Fruit fly (Drosophila melanogaster) whole organism, embryonic: Measurements from ENCODE around the gene Ret.
A peak's percentile ranks its signal among the peaks of the same experiment; 100 is the strongest.

Experiments
- Antp ChIP-seq: fragments of 200-800 bp; sonication (Bioruptor generic); optimal IDR thresholded peaks from 3 replicates; lab custom pipeline; 2016; ENCODE audit warnings: missing biosample characterization, missing genetic modification characterization
- Atf-2 ChIP-seq: fragments of 200-800 bp; sonication (Bioruptor generic); optimal IDR thresholded peaks from 2 replicates; lab custom pipeline; 2016; ENCODE audit warnings: missing biosample characterization, missing genetic modification characterization
- Bgb ChIP-seq: fragments of 200-800 bp; sonication (Bioruptor generic); IDR thresholded peaks from 2 replicates; pipeline ENCODE4 v1.3.6; 2022; ENCODE audit warnings: missing biosample characterization, missing genetic modification characterization; ENCODE audit not compliant: partially characterized antibody
- CG10654 ChIP-seq: fragments of 200-800 bp; sonication (Bioruptor generic); optimal IDR thresholded peaks from 2 replicates; lab custom pipeline; 2016; ENCODE audit warnings: missing biosample characterization, missing genetic modification characterization
- CG11093 ChIP-seq: fragments of 200-800 bp; sonication (Bioruptor generic); IDR thresholded peaks from 3 replicates; pipeline ENCODE4 v1.3.6; 2022; ENCODE audit warnings: missing biosample characterization, missing genetic modification characterization
- CG12236 ChIP-seq: fragments of 200-800 bp; sonication (Bioruptor generic); optimal IDR thresholded peaks from 2 replicates; lab custom pipeline; 2016; ENCODE audit warnings: missing biosample characterization, missing genetic modification characterization
- CG14860 ChIP-seq: fragments of 200-800 bp; sonication (Bioruptor generic); IDR thresholded peaks from 3 replicates; pipeline ENCODE4 v1.3.6; 2022; ENCODE audit warnings: missing biosample characterization, missing genetic modification characterization; ENCODE audit not compliant: partially characterized antibody
- CG15479 ChIP-seq: fragments of 200-800 bp; sonication (Bioruptor generic); optimal IDR thresholded peaks from 3 replicates; lab custom pipeline; 2019; ENCODE audit warnings: missing biosample characterization, mild to moderate bottlenecking, missing genetic modification characterization, moderate library complexity
- CG18619 ChIP-seq: fragments of 200-800 bp; sonication (Bioruptor generic); optimal IDR thresholded peaks from 3 replicates; lab custom pipeline; 2017; ENCODE audit warnings: missing biosample characterization, mild to moderate bottlenecking, missing genetic modification characterization
- CG30431 ChIP-seq: fragments of 200-800 bp; sonication (Bioruptor generic); optimal IDR thresholded peaks from 2 replicates; lab custom pipeline; 2017; ENCODE audit warnings: missing biosample characterization, missing genetic modification characterization
- CG4404 ChIP-seq: fragments of 200-800 bp; sonication (Bioruptor generic); IDR thresholded peaks from 2 replicates; pipeline ENCODE4 v1.3.6; 2022; ENCODE audit warnings: missing biosample characterization, missing genetic modification characterization
- CG5180 ChIP-seq: fragments of 200-800 bp; sonication (Bioruptor generic); optimal IDR thresholded peaks from 3 replicates; lab custom pipeline; 2017; ENCODE audit warnings: missing biosample characterization, missing genetic modification characterization, mild to moderate bottlenecking, moderate library complexity, missing genetic modification reagents
- CG6175 ChIP-seq: fragments of 200-800 bp; sonication (Bioruptor generic); IDR thresholded peaks from 3 replicates; pipeline ENCODE4 v1.3.6; 2022; ENCODE audit warnings: missing biosample characterization, missing genetic modification characterization
- CG6272 ChIP-seq: fragments of 200-800 bp; sonication (Bioruptor generic); IDR thresholded peaks from 2 replicates; pipeline ENCODE4 v1.3.6; 2022; ENCODE audit warnings: missing biosample characterization, missing genetic modification characterization
- CG6654 ChIP-seq: fragments of 200-800 bp; sonication (Bioruptor generic); optimal IDR thresholded peaks from 2 replicates; lab custom pipeline; 2017; ENCODE audit warnings: missing biosample characterization, mild to moderate bottlenecking, missing genetic modification characterization
- CG7928 ChIP-seq: fragments of 200-800 bp; sonication (Bioruptor generic); optimal IDR thresholded peaks from 2 replicates; lab custom pipeline; 2017; ENCODE audit warnings: missing biosample characterization, mild to moderate bottlenecking, missing genetic modification characterization
- CG9609 ChIP-seq: fragments of 200-800 bp; sonication (Bioruptor generic); optimal IDR thresholded peaks from 3 replicates; lab custom pipeline; 2016; ENCODE audit warnings: missing biosample characterization, missing genetic modification characterization
- Dad ChIP-seq: fragments of 200-800 bp; sonication (Bioruptor generic); optimal IDR thresholded peaks from 3 replicates; lab custom pipeline; 2016; ENCODE audit warnings: missing biosample characterization, missing genetic modification characterization
- Dbx ChIP-seq: fragments of 200-800 bp; sonication (Bioruptor generic); IDR thresholded peaks from 3 replicates; pipeline ENCODE4 v1.3.6; 2022; ENCODE audit warnings: missing biosample characterization, missing genetic modification characterization
- Dll ChIP-seq: fragments of 200-800 bp; sonication (Bioruptor generic); IDR thresholded peaks from 4 replicates; pipeline ENCODE4 v1.3.6; 2022; ENCODE audit warnings: missing biosample characterization, missing genetic modification characterization; ENCODE audit not compliant: partially characterized antibody
- ERR ChIP-seq: fragments of 200-800 bp; sonication (Bioruptor generic); optimal IDR thresholded peaks from 2 replicates; lab custom pipeline; 2016; ENCODE audit warnings: missing biosample characterization, missing genetic modification characterization
- HLHmδ ChIP-seq: fragments of 200-800 bp; sonication (Bioruptor generic); optimal IDR thresholded peaks from 2 replicates; lab custom pipeline; 2018; ENCODE audit warnings: missing biosample characterization, mild to moderate bottlenecking, missing genetic modification characterization, moderate library complexity
- HmgD ChIP-seq: fragments of 200-800 bp; sonication (Bioruptor generic); optimal IDR thresholded peaks from 3 replicates; lab custom pipeline; 2016; ENCODE audit warnings: missing biosample characterization, missing genetic modification characterization
- Hsf ChIP-seq: fragments of 200-800 bp; sonication (Bioruptor generic); optimal IDR thresholded peaks from 3 replicates; lab custom pipeline; 2016; ENCODE audit warnings: missing biosample characterization, missing genetic modification characterization
- NC2α ChIP-seq: fragments of 200-800 bp; sonication (Bioruptor generic); optimal IDR thresholded peaks from 2 replicates; lab custom pipeline; 2016; ENCODE audit warnings: missing biosample characterization, missing genetic modification characterization
- Poxn ChIP-seq: fragments of 200-800 bp; sonication (Bioruptor generic); IDR thresholded peaks from 2 replicates; pipeline ENCODE4 v1.3.6; 2022; ENCODE audit warnings: missing biosample characterization, missing genetic modification characterization
- Ptx1 ChIP-seq: fragments of 200-800 bp; sonication (Bioruptor generic); IDR thresholded peaks from 2 replicates; pipeline ENCODE4 v1.3.6; 2022; ENCODE audit warnings: missing biosample characterization, missing genetic modification characterization
- Six4 ChIP-seq: fragments of 200-800 bp; sonication (Bioruptor generic); optimal IDR thresholded peaks from 2 replicates; lab custom pipeline; 2016; ENCODE audit warnings: missing biosample characterization, missing genetic modification characterization
- Sry-β ChIP-seq: fragments of 200-800 bp; sonication (Bioruptor generic); optimal IDR thresholded peaks from 2 replicates; lab custom pipeline; 2018; ENCODE audit warnings: missing biosample characterization, mild to moderate bottlenecking, missing genetic modification characterization, moderate library complexity
- TFAM ChIP-seq: fragments of 200-800 bp; sonication (Bioruptor generic); optimal IDR thresholded peaks from 2 replicates; lab custom pipeline; 2017; ENCODE audit warnings: missing biosample characterization, missing genetic modification characterization, inconsistent platforms
- ab ChIP-seq: fragments of 200-800 bp; sonication (Bioruptor generic); optimal IDR thresholded peaks from 2 replicates; lab custom pipeline; 2016; ENCODE audit warnings: missing biosample characterization, missing genetic modification characterization
- abd-A ChIP-seq: fragments of 200-800 bp; sonication (Bioruptor generic); optimal IDR thresholded peaks from 3 replicates; lab custom pipeline; 2019; ENCODE audit warnings: missing biosample characterization, mild to moderate bottlenecking, missing genetic modification characterization, moderate library complexity
- aop ChIP-seq: fragments of 200-800 bp; sonication (Bioruptor generic); IDR thresholded peaks from 2 replicates; pipeline ENCODE4 v1.3.6; 2022; ENCODE audit warnings: missing biosample characterization, missing genetic modification characterization
- az2 ChIP-seq: fragments of 200-800 bp; sonication (Bioruptor generic); optimal IDR thresholded peaks from 3 replicates; lab custom pipeline; 2016; ENCODE audit warnings: missing biosample characterization, missing genetic modification characterization
- croc ChIP-seq: fragments of 200-800 bp; sonication (Bioruptor generic); conservative IDR thresholded peaks from 3 replicates; pipeline ENCODE4 v1.3.6; 2022; ENCODE audit warnings: missing biosample characterization, missing genetic modification characterization
- cwo ChIP-seq: fragments of 200-800 bp; sonication (Bioruptor generic); optimal IDR thresholded peaks from 3 replicates; lab custom pipeline; 2017; ENCODE audit warnings: missing biosample characterization, missing genetic modification characterization, mild to moderate bottlenecking, moderate library complexity, missing genetic modification reagents
- dan ChIP-seq: fragments of 200-800 bp; sonication (Bioruptor generic); IDR thresholded peaks from 2 replicates; pipeline ENCODE4 v1.3.6; 2022; ENCODE audit warnings: missing biosample characterization, missing genetic modification characterization
- disco-r ChIP-seq: fragments of 200-800 bp; sonication (Bioruptor generic); optimal IDR thresholded peaks from 2 replicates; lab custom pipeline; 2016; ENCODE audit warnings: missing biosample characterization, missing genetic modification characterization
- dysf ChIP-seq: fragments of 200-800 bp; sonication (Bioruptor generic); IDR thresholded peaks from 3 replicates; pipeline ENCODE4 v1.3.6; 2022; ENCODE audit warnings: missing biosample characterization, missing genetic modification characterization
- gcm2 ChIP-seq: fragments of 200-800 bp; sonication (Bioruptor generic); optimal IDR thresholded peaks from 2 replicates; lab custom pipeline; 2016; ENCODE audit warnings: missing biosample characterization, missing genetic modification characterization
- gsb-n ChIP-seq: fragments of 200-800 bp; sonication (Bioruptor generic); optimal IDR thresholded peaks from 3 replicates; lab custom pipeline; 2018; ENCODE audit warnings: missing biosample characterization, mild to moderate bottlenecking, missing genetic modification characterization
- ken ChIP-seq: fragments of 200-800 bp; sonication (Bioruptor generic); IDR thresholded peaks from 3 replicates; pipeline ENCODE4 v1.3.6; 2022; ENCODE audit warnings: missing biosample characterization, missing genetic modification characterization
- lbe ChIP-seq: fragments of 200-800 bp; sonication (Bioruptor generic); optimal IDR thresholded peaks from 2 replicates; lab custom pipeline; 2016; ENCODE audit warnings: missing biosample characterization, mild to moderate bottlenecking, missing genetic modification characterization
- lola ChIP-seq, 3 experiments: fragments of >200 bp in 2 of 3; fragments of 200-800 bp in 1 of 3; sonication (Bioruptor generic) in 1 of 3; optimal IDR thresholded peaks; 2 replicates each; lab custom pipeline; 2017 to 2019; ENCODE audit warnings: missing biosample characterization in 3 of 3, missing genetic modification characterization in 3 of 3, mild to moderate bottlenecking in 1 of 3, moderate library complexity in 1 of 3
- maf-S ChIP-seq: fragments of 200-800 bp; sonication (Bioruptor generic); optimal IDR thresholded peaks from 2 replicates; lab custom pipeline; 2016; ENCODE audit warnings: missing biosample characterization, missing genetic modification characterization
- p53 ChIP-seq: fragments of 200-800 bp; sonication (Bioruptor generic); optimal IDR thresholded peaks from 2 replicates; lab custom pipeline; 2016; ENCODE audit warnings: missing biosample characterization, missing genetic modification characterization
- repo ChIP-seq: fragments of 200-800 bp; sonication (Bioruptor generic); optimal IDR thresholded peaks from 2 replicates; lab custom pipeline; 2016; ENCODE audit warnings: missing biosample characterization, missing genetic modification characterization
- rib ChIP-seq: fragments of 200-800 bp; sonication (Bioruptor generic); IDR thresholded peaks from 2 replicates; pipeline ENCODE4 v1.3.6; 2022; ENCODE audit warnings: missing biosample characterization, missing genetic modification characterization
- schlank ChIP-seq: fragments of 200-800 bp; sonication (Bioruptor generic); optimal IDR thresholded peaks from 2 replicates; lab custom pipeline; 2018; ENCODE audit warnings: missing biosample characterization, mild to moderate bottlenecking, missing genetic modification characterization
- seq ChIP-seq: fragments of 200-800 bp; sonication (Bioruptor generic); IDR thresholded peaks from 2 replicates; pipeline ENCODE4 v1.3.6; 2022; ENCODE audit warnings: missing biosample characterization, missing genetic modification characterization
- tll ChIP-seq, 2 experiments: fragments of 200-800 bp in 1 of 2; fragments of >200 bp in 1 of 2; sonication (Bioruptor generic) in 1 of 2; optimal IDR thresholded peaks; 2 replicates each; lab custom pipeline; 2017 to 2019; ENCODE audit warnings: missing biosample characterization in 2 of 2, missing genetic modification characterization in 2 of 2, mild to moderate bottlenecking in 1 of 2, moderate library complexity in 1 of 2

Gene Ret

dm6 chr2L:21218240-21218911 lies 19.8 kb upstream of the Ret start, which contains the start of gene CG8679 (continued):
- TF ChIP-seq CG7928 (GFP tag; lab: Kevin White, UChicago) (no peak), dysf (GFP tag; lab: Robert Waterston, UW) (no peak), CG9609 (GFP tag; lab: Kevin White, UChicago) (no peak), Six4 (GFP tag; lab: Kevin White, UChicago) (no peak), disco-r (GFP tag; lab: Kevin White, UChicago) (no peak), ab (GFP tag; lab: Kevin White, UChicago) (no peak), croc (no peak), HmgD (no peak), Ptx1 (GFP tag; lab: Robert Waterston, UW) (no peak), Dll (GFP tag; lab: Robert Waterston, UW) (peak; percentile 48; the same call in 1 of the 4 replicates), p53 (GFP tag; lab: Kevin White, UChicago) (no peak), ken (GFP tag; lab: Robert Waterston, UW) (no peak), dan (GFP tag; lab: Robert Waterston, UW) (no peak), CG11093 (GFP tag; lab: Robert Waterston, UW) (no peak), lola (GFP tag; optimal IDR thresholded peaks at IDR 0.05; lab: Kevin White, UChicago) (no peak), CG6272 (GFP tag; lab: Robert Waterston, UW) (no peak), az2 (GFP tag; lab: Kevin White, UChicago) (no peak), lbe (GFP tag; lab: Kevin White, UChicago) (no peak), seq (GFP tag; lab: Robert Waterston, UW) (no peak), CG15479 (GFP tag; lab: Kevin White, UChicago) (no peak), NC2α (GFP tag; lab: Kevin White, UChicago) (no peak), TFAM (GFP tag; lab: Kevin White, UChicago) (no peak), Bgb (GFP tag; lab: Robert Waterston, UW) (peak; percentile 39; the same call in 1 of the 2 replicates), HLHmδ (GFP tag; lab: Kevin White, UChicago) (no peak), cwo (GFP tag; lab: Kevin White, UChicago) (peak; percentile 84), CG14860 (GFP tag; lab: Robert Waterston, UW) (no peak), gsb-n (tag; lab: Kevin White, UChicago) (no peak), aop (GFP tag; lab: Robert Waterston, UW) (no peak), maf-S (GFP tag; lab: Kevin White, UChicago) (no peak), CG10654 (GFP tag; lab: Kevin White, UChicago) (no peak), gcm2 (no peak), rib (GFP tag; lab: Robert Waterston, UW) (peak; percentile 95), Hsf (GFP tag; lab: Kevin White, UChicago) (no peak), tll (GFP tag; optimal IDR thresholded peaks at IDR 0.05; lab: Kevin White, UChicago) (no peak), CG6175 (GFP tag; lab: Robert Waterston, UW) (no peak), Atf-2 (GFP tag; lab: Kevin White, UChicago) (no peak), Sry-β (GFP tag; lab: Kevin White, UChicago) (peak; percentile 63), CG5180 (GFP tag; lab: Kevin White, UChicago) (no peak), abd-A (tag; lab: Kevin White, UChicago) (no peak), repo (GFP tag; lab: Kevin White, UChicago) (no peak), CG18619 (GFP tag; lab: Kevin White, UChicago) (no peak), CG12236 (GFP tag; lab: Kevin White, UChicago) (no peak), CG4404 (GFP tag; lab: Robert Waterston, UW) (no peak), Dad (no peak), Dbx (GFP tag; lab: Robert Waterston, UW) (no peak), CG30431 (GFP tag; lab: Kevin White, UChicago) (no peak), Poxn (no peak), schlank (tag; lab: Kevin White, UChicago) (peak; percentile 35), CG6654 (GFP tag; lab: Kevin White, UChicago) (no peak), ERR (GFP tag; lab: Kevin White, UChicago) (peak; percentile 8), Antp (GFP tag; lab: Kevin White, UChicago) (no peak)
